Worm (Caenorhabditis elegans): Measurements from ENCODE around the gene fbxa-150.

DNA sequence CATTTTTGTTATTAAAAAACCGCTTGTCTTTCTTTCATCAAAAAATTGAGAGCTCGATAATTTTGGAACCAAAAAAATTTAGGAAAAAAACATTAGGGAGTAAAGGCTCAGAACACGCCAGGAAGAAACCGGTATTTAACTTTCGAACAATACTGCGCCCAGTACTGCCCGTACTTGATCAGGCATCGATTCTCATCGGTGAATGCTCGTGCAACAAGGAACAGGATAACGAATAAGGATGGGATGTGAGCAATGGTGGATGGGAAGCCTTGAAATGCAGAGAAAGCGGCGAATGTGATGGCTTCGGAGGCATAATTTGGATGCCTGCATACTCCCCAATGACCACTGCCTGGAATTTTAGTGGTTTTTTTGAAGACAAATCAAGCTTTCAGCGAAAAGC is 41.6 kb upstream of the fbxa-150 start:
- TF ChIP-seq tbx-2 (tag; optimal IDR thresholded peaks at IDR 0.05) = no peak
- TF ChIP-seq zag-1 (tag; optimal IDR thresholded peaks at IDR 0.05) = no peak

Data from whole organism, L1 larva.